Fruit fly (Drosophila melanogaster): Measurements from ENCODE around the gene CG1299.

- TF ChIP-seq rgr (GFP tag; optimal IDR thresholded peaks at IDR 0.05) (no peak), foxo (GFP tag; optimal IDR thresholded peaks at IDR 0.05) (no peak), dsf (GFP tag; optimal IDR thresholded peaks at IDR 0.05; ENCODE audit: borderline replicate concordance) (no peak), pan (optimal IDR thresholded peaks at IDR 0.05) (no peak), jim (GFP tag; optimal IDR thresholded peaks at IDR 0.05) (no peak), Myc (optimal IDR thresholded peaks at IDR 0.05) (no peak), HLH106 (tag; optimal IDR thresholded peaks at IDR 0.05) (no peak), psq (GFP tag; optimal IDR thresholded peaks at IDR 0.05) (no peak), CG9705 (GFP tag; optimal IDR thresholded peaks at IDR 0.05) (no peak), GATAd (GFP tag; optimal IDR thresholded peaks at IDR 0.05) (no peak), Hr78 (GFP tag; optimal IDR thresholded peaks at IDR 0.05) (no peak), sv (GFP tag; optimal IDR thresholded peaks at IDR 0.05) (no peak), OdsH (GFP tag; optimal IDR thresholded peaks at IDR 0.05) (no peak)
Observed at dm6 chr3L:4157852-4158251, 9.4 kb downstream of the CG1299 start.

Data from whole organism, wandering third instar larva.